Fruit fly (Drosophila melanogaster) whole organism, embryonic: ENCODE data around the gene CG31793.

Source experiments
- ATbp ChIP-seq: fragments of 200-800 bp; sonication (Bioruptor generic); optimal IDR thresholded peaks from 2 replicates; lab custom pipeline; 2017; ENCODE audit warnings: missing biosample characterization, mild to moderate bottlenecking, missing genetic modification characterization, missing genetic modification reagents
- Aef1 ChIP-seq: fragments of 200-800 bp; sonication (Bioruptor generic); IDR thresholded peaks from 3 replicates; pipeline ENCODE4 v1.3.6; 2022; ENCODE audit warnings: missing biosample characterization, missing genetic modification characterization
- CG10321 ChIP-seq: fragments of 200-800 bp; sonication (Bioruptor generic); IDR thresholded peaks from 2 replicates; pipeline ENCODE4 v1.3.6; 2022; ENCODE audit warnings: missing biosample characterization, missing genetic modification characterization
- CG10431 ChIP-seq: fragments of 200-800 bp; sonication (Bioruptor generic); optimal IDR thresholded peaks from 3 replicates; lab custom pipeline; 2018; ENCODE audit warnings: missing biosample characterization, mild to moderate bottlenecking, missing genetic modification characterization
- CG10654 ChIP-seq: fragments of 200-800 bp; sonication (Bioruptor generic); optimal IDR thresholded peaks from 2 replicates; lab custom pipeline; 2016; ENCODE audit warnings: missing biosample characterization, missing genetic modification characterization
- CG11398 ChIP-seq: fragments of 200-800 bp; sonication (Bioruptor generic); optimal IDR thresholded peaks from 2 replicates; lab custom pipeline; 2016; ENCODE audit warnings: missing biosample characterization, missing genetic modification characterization
- CG12155 ChIP-seq: fragments of 200-800 bp; sonication (Bioruptor generic); optimal IDR thresholded peaks from 3 replicates; lab custom pipeline; 2016; ENCODE audit warnings: missing biosample characterization, missing genetic modification characterization
- CG12299 ChIP-seq: fragments of 200-800 bp; sonication (Bioruptor generic); optimal IDR thresholded peaks from 2 replicates; lab custom pipeline; 2018; ENCODE audit warnings: missing biosample characterization, mild to moderate bottlenecking, missing genetic modification characterization
- CG12744 ChIP-seq: fragments of 200-800 bp; sonication (Bioruptor generic); optimal IDR thresholded peaks from 2 replicates; lab custom pipeline; 2016; ENCODE audit warnings: missing biosample characterization, missing genetic modification characterization
- CG13296 ChIP-seq: fragments of 200-800 bp; sonication (Bioruptor generic); optimal IDR thresholded peaks from 3 replicates; lab custom pipeline; 2018; ENCODE audit warnings: missing biosample characterization, mild to moderate bottlenecking, missing genetic modification characterization
- CG14441 ChIP-seq: fragments of 200-800 bp; sonication (Bioruptor generic); IDR thresholded peaks from 2 replicates; pipeline ENCODE4 v1.3.6; 2022; ENCODE audit warnings: missing biosample characterization, missing genetic modification characterization
- CG2129 ChIP-seq: fragments of 200-800 bp; sonication (Bioruptor generic); IDR thresholded peaks from 2 replicates; pipeline ENCODE4 v1.3.6; 2022; ENCODE audit warnings: missing biosample characterization, missing genetic modification characterization; ENCODE audit not compliant: partially characterized antibody
- CG31441 ChIP-seq: fragments of 200-800 bp; sonication (Bioruptor generic); IDR thresholded peaks from 2 replicates; pipeline ENCODE4 v1.3.6; 2022; ENCODE audit warnings: missing biosample characterization, missing genetic modification characterization
- CG33213 ChIP-seq: fragments of 200-800 bp; sonication (Bioruptor generic); optimal IDR thresholded peaks from 3 replicates; lab custom pipeline; 2016; ENCODE audit warnings: missing biosample characterization, missing genetic modification characterization
- CG3838 ChIP-seq: fragments of 200-800 bp; sonication (Bioruptor generic); optimal IDR thresholded peaks from 3 replicates; lab custom pipeline; 2016; ENCODE audit warnings: missing biosample characterization, missing genetic modification characterization
- CG4617 ChIP-seq: fragments of 200-800 bp; sonication (Bioruptor generic); optimal IDR thresholded peaks from 3 replicates; lab custom pipeline; 2016; ENCODE audit warnings: missing biosample characterization, missing genetic modification characterization, borderline replicate concordance
- CG6683 ChIP-seq: fragments of 200-800 bp; sonication (Bioruptor generic); optimal IDR thresholded peaks from 2 replicates; lab custom pipeline; 2017; ENCODE audit warnings: missing biosample characterization, mild to moderate bottlenecking, missing genetic modification characterization, missing genetic modification reagents
- CG8290 ChIP-seq, 3 experiments: fragments of 200-800 bp; sonication (Bioruptor generic); optimal IDR thresholded peaks; 2 replicates each; lab custom pipeline; 2016 to 2019; ENCODE audit warnings: missing biosample characterization in 3 of 3, missing genetic modification characterization in 3 of 3, mild to moderate bottlenecking in 2 of 3, moderate library complexity in 1 of 3
- CG8388 ChIP-seq: fragments of 200-800 bp; sonication (Bioruptor generic); optimal IDR thresholded peaks from 2 replicates; lab custom pipeline; 2019; ENCODE audit warnings: missing biosample characterization, mild to moderate bottlenecking, missing genetic modification characterization, moderate library complexity
- CG8765 ChIP-seq: fragments of 200-800 bp; sonication (Bioruptor generic); IDR thresholded peaks from 2 replicates; pipeline ENCODE4 v1.3.6; 2022; ENCODE audit warnings: missing biosample characterization, missing genetic modification characterization
- CrebB ChIP-seq: fragments of 200-800 bp; sonication (Bioruptor generic); optimal IDR thresholded peaks from 3 replicates; lab custom pipeline; 2018; ENCODE audit warnings: missing biosample characterization, mild to moderate bottlenecking, missing genetic modification characterization
- Ets97D ChIP-seq: fragments of 200-800 bp; sonication (Bioruptor generic); optimal IDR thresholded peaks from 3 replicates; lab custom pipeline; 2016; ENCODE audit warnings: missing biosample characterization, missing genetic modification characterization
- HHEX ChIP-seq: fragments of 200-800 bp; sonication (Bioruptor generic); optimal IDR thresholded peaks from 3 replicates; lab custom pipeline; 2017; ENCODE audit warnings: missing biosample characterization, mild to moderate bottlenecking, missing genetic modification characterization, missing genetic modification reagents
- Hr3 ChIP-seq: fragments of 200-800 bp; sonication (Bioruptor generic); optimal IDR thresholded peaks from 3 replicates; lab custom pipeline; 2016; ENCODE audit warnings: missing biosample characterization, missing genetic modification characterization
- Hr51 ChIP-seq, 2 experiments: fragments of 200-800 bp; sonication (Bioruptor generic); optimal IDR thresholded peaks; 2 replicates in 1 of 2; 3 replicates in 1 of 2; lab custom pipeline; 2016 to 2018; ENCODE audit warnings: missing biosample characterization in 2 of 2, missing genetic modification characterization in 2 of 2, mild to moderate bottlenecking in 1 of 2, moderate library complexity in 1 of 2
- NfI ChIP-seq: fragments of 200-800 bp; sonication (Bioruptor generic); optimal IDR thresholded peaks from 3 replicates; lab custom pipeline; 2018; ENCODE audit warnings: missing biosample characterization, mild to moderate bottlenecking, missing genetic modification characterization, moderate library complexity
- Ptx1 ChIP-seq: fragments of 200-800 bp; sonication (Bioruptor generic); IDR thresholded peaks from 2 replicates; pipeline ENCODE4 v1.3.6; 2022; ENCODE audit warnings: missing biosample characterization, missing genetic modification characterization
- Six4 ChIP-seq: fragments of 200-800 bp; sonication (Bioruptor generic); optimal IDR thresholded peaks from 2 replicates; lab custom pipeline; 2016; ENCODE audit warnings: missing biosample characterization, missing genetic modification characterization
- amos ChIP-seq: fragments of 200-800 bp; sonication (Bioruptor generic); IDR thresholded peaks from 2 replicates; pipeline ENCODE4 v1.3.6; 2022; ENCODE audit warnings: missing biosample characterization, missing genetic modification characterization; ENCODE audit not compliant: partially characterized antibody
- ash1 ChIP-seq: fragments of 200-800 bp; sonication (Bioruptor generic); optimal IDR thresholded peaks from 2 replicates; lab custom pipeline; 2018; ENCODE audit warnings: missing biosample characterization, mild to moderate bottlenecking, missing genetic modification characterization
- ato ChIP-seq: fragments of 200-800 bp; sonication (Bioruptor generic); IDR thresholded peaks from 2 replicates; pipeline ENCODE4 v1.3.6; 2022; ENCODE audit warnings: missing biosample characterization, missing genetic modification characterization; ENCODE audit not compliant: partially characterized antibody
- bcd ChIP-seq: fragments of 200-800 bp; sonication (Bioruptor generic); optimal IDR thresholded peaks from 2 replicates; lab custom pipeline; 2017; ENCODE audit warnings: missing biosample characterization, mild to moderate bottlenecking, missing genetic modification characterization
- caup ChIP-seq: fragments of 200-800 bp; sonication (Bioruptor generic); optimal IDR thresholded peaks from 3 replicates; lab custom pipeline; 2017; ENCODE audit warnings: missing biosample characterization, mild to moderate bottlenecking, missing genetic modification characterization, moderate library complexity; ENCODE audit not compliant: severe bottlenecking
- croc ChIP-seq: fragments of 200-800 bp; sonication (Bioruptor generic); conservative IDR thresholded peaks from 3 replicates; pipeline ENCODE4 v1.3.6; 2022; ENCODE audit warnings: missing biosample characterization, missing genetic modification characterization
- da ChIP-seq: fragments of 200-800 bp; sonication (Bioruptor generic); optimal IDR thresholded peaks from 2 replicates; lab custom pipeline; 2016; ENCODE audit warnings: missing biosample characterization, missing genetic modification characterization
- fd64A ChIP-seq: fragments of 200-800 bp; sonication (Bioruptor generic); optimal IDR thresholded peaks from 3 replicates; lab custom pipeline; 2018; ENCODE audit warnings: missing biosample characterization, mild to moderate bottlenecking, missing genetic modification characterization
- fd96Cb ChIP-seq: fragments of 200-800 bp; sonication (Bioruptor generic); optimal IDR thresholded peaks from 2 replicates; lab custom pipeline; 2018; ENCODE audit warnings: missing biosample characterization, mild to moderate bottlenecking, missing genetic modification characterization, moderate library complexity
- fu2 ChIP-seq: fragments of 200-800 bp; sonication (Bioruptor generic); optimal IDR thresholded peaks from 2 replicates; lab custom pipeline; 2016; ENCODE audit warnings: missing biosample characterization, missing genetic modification characterization
- gfzf ChIP-seq: fragments of 200-800 bp; sonication (Bioruptor generic); optimal IDR thresholded peaks from 2 replicates; lab custom pipeline; 2016; ENCODE audit warnings: missing biosample characterization, mild to moderate bottlenecking, missing genetic modification characterization, moderate library complexity
- kni ChIP-seq: fragments of 200-800 bp; sonication (Bioruptor generic); optimal IDR thresholded peaks from 3 replicates; lab custom pipeline; 2017; ENCODE audit warnings: mild to moderate bottlenecking, missing biosample characterization, missing genetic modification reagents, missing genetic modification characterization
- nom ChIP-seq: fragments of 200-800 bp; sonication (Bioruptor generic); optimal IDR thresholded peaks from 2 replicates; lab custom pipeline; 2017; ENCODE audit warnings: missing biosample characterization, missing genetic modification characterization, mild to moderate bottlenecking, moderate library complexity, missing genetic modification reagents
- prd ChIP-seq, 3 experiments: fragments of >200 bp in 2 of 3; fragments of 200-800 bp in 1 of 3; sonication (Bioruptor generic) in 1 of 3; optimal IDR thresholded peaks in 2 of 3; IDR thresholded peaks in 1 of 3; 2 replicates in 2 of 3; 3 replicates in 1 of 3; pipeline versions ENCODE4 v1.3.6 to Lab custom; 2017 to 2022; ENCODE audit warnings: missing biosample characterization in 1 of 3, missing genetic modification characterization in 1 of 3
- pros ChIP-seq: fragments of 200-800 bp; sonication (Bioruptor generic); optimal IDR thresholded peaks from 3 replicates; lab custom pipeline; 2019; ENCODE audit warnings: missing biosample characterization, mild to moderate bottlenecking, missing genetic modification characterization, moderate library complexity
- ro ChIP-seq: fragments of 200-800 bp; sonication (Bioruptor generic); IDR thresholded peaks from 2 replicates; pipeline ENCODE4 v1.3.6; 2022; ENCODE audit warnings: missing biosample characterization, missing genetic modification characterization
- slou ChIP-seq: fragments of 200-800 bp; sonication (Bioruptor generic); optimal IDR thresholded peaks from 3 replicates; lab custom pipeline; 2016; ENCODE audit warnings: missing biosample characterization, missing genetic modification characterization
- tio ChIP-seq: fragments of 200-800 bp; sonication (Bioruptor generic); optimal IDR thresholded peaks from 2 replicates; lab custom pipeline; 2017; ENCODE audit warnings: missing biosample characterization, missing genetic modification characterization, inconsistent platforms
- wdn ChIP-seq: fragments of 200-800 bp; sonication (Bioruptor generic); IDR thresholded peaks from 2 replicates; pipeline ENCODE4 v1.3.6; 2022; ENCODE audit warnings: missing biosample characterization, missing genetic modification characterization

Gene CG31793

dm6 chr2L:19023972-19024743 is 21.0 kb downstream of the CG31793 start (continued):
- no peak for TF ChIP-seq fd64A (GFP tag; lab: Kevin White, UChicago)
- no peak for TF ChIP-seq ash1 (GFP tag; lab: Kevin White, UChicago)
- TF ChIP-seq fu2 (GFP tag; lab: Kevin White, UChicago): no peak
- no peak for TF ChIP-seq CG8290 (GFP tag; optimal IDR thresholded peaks at IDR 0.05; lab: Kevin White, UChicago)
- peak in 1 of 2 experiments; percentile 22 for TF ChIP-seq CG8290 (tag; optimal IDR thresholded peaks at IDR 0.05; lab: Kevin White, UChicago)
- TF ChIP-seq HHEX (GFP tag; lab: Kevin White, UChicago): peak; percentile 78
- peak; percentile 41 for TF ChIP-seq nom (GFP tag; lab: Kevin White, UChicago)
- no peak for TF ChIP-seq ro (GFP tag; lab: Robert Waterston, UW)
- TF ChIP-seq Six4 (GFP tag; lab: Kevin White, UChicago): no peak
- no peak for TF ChIP-seq CG2129 (GFP tag; lab: Robert Waterston, UW)
- no peak for TF ChIP-seq ato
- TF ChIP-seq slou: peak; percentile 56
- TF ChIP-seq CG11398 (GFP tag; lab: Kevin White, UChicago): no peak
- TF ChIP-seq gfzf (GFP tag; lab: Kevin White, UChicago): no peak
- no peak for TF ChIP-seq CG3838 (GFP tag; lab: Kevin White, UChicago)
- TF ChIP-seq CG10321 (GFP tag; lab: Robert Waterston, UW): no peak
- TF ChIP-seq Hr51 (GFP tag; optimal IDR thresholded peaks at IDR 0.05; lab: Kevin White, UChicago): peak in 1 of 2 experiments; percentile 86
- TF ChIP-seq CG12155 (GFP tag; lab: Kevin White, UChicago): peak; percentile 32
- TF ChIP-seq CG33213 (GFP tag; lab: Kevin White, UChicago): no peak
- peak; percentile 53 for TF ChIP-seq ATbp (GFP tag; lab: Kevin White, UChicago)
- TF ChIP-seq prd (optimal IDR thresholded peaks at IDR 0.05; lab: Kevin White, UChicago): no peak
- TF ChIP-seq prd (GFP tag; IDR thresholded peaks at IDR 0.05; lab: Robert Waterston, UW): peak; percentile 46; the same call in 2 of the 3 replicates
- no peak for TF ChIP-seq CG10654 (GFP tag; lab: Kevin White, UChicago)
- TF ChIP-seq kni (GFP tag; lab: Kevin White, UChicago): no peak
- TF ChIP-seq CG10431 (GFP tag; lab: Kevin White, UChicago): peak; percentile 0
- peak; percentile 44; the same call in 2 of the 3 replicates for TF ChIP-seq Aef1
- TF ChIP-seq Ptx1 (GFP tag; lab: Robert Waterston, UW): peak; percentile 68
- TF ChIP-seq CG8388 (GFP tag; lab: Kevin White, UChicago): peak; percentile 65
- TF ChIP-seq pros (GFP tag; lab: Kevin White, UChicago): no peak
- peak; percentile 73 for TF ChIP-seq fd96Cb
- TF ChIP-seq caup (GFP tag; lab: Kevin White, UChicago): peak; percentile 69
- no peak for TF ChIP-seq amos (GFP tag; lab: Robert Waterston, UW)
- TF ChIP-seq wdn (GFP tag; lab: Robert Waterston, UW): no peak
- peak; percentile 63 for TF ChIP-seq CG12299 (tag; lab: Kevin White, UChicago)
- no peak; the same call in 2 of the 3 replicates for TF ChIP-seq croc
- TF ChIP-seq CG13296 (GFP tag; lab: Kevin White, UChicago): peak; percentile 85
- TF ChIP-seq CG12744: no peak
- no peak for TF ChIP-seq Ets97D (GFP tag; lab: Kevin White, UChicago)
- TF ChIP-seq da (GFP tag; lab: Kevin White, UChicago): no peak
- TF ChIP-seq CG4617 (GFP tag; lab: Kevin White, UChicago): no peak
- peak; percentile 40 for TF ChIP-seq tio (GFP tag; lab: Kevin White, UChicago)
- TF ChIP-seq Hr3 (GFP tag; lab: Kevin White, UChicago): peak; percentile 45
- TF ChIP-seq CG8765 (GFP tag; lab: Robert Waterston, UW): no peak
- peak; percentile 71 for TF ChIP-seq NfI (GFP tag; lab: Kevin White, UChicago)
- TF ChIP-seq CrebB (tag; lab: Kevin White, UChicago): no peak
- peak; percentile 66 for TF ChIP-seq bcd (GFP tag; lab: Kevin White, UChicago)
- no peak for TF ChIP-seq CG14441 (GFP tag; lab: Robert Waterston, UW)
- peak; percentile 74 for TF ChIP-seq CG31441 (GFP tag; lab: Robert Waterston, UW)
- TF ChIP-seq CG6683 (GFP tag; lab: Kevin White, UChicago): peak; percentile 69
